Worm (Caenorhabditis elegans) whole organism, L4 larva: ENCODE results near the gene sqt-1.
A peak's percentile ranks its signal among the peaks of the same experiment; 100 is the strongest.

Experiments used
- D1046.2 ChIP-seq: fragments of 200-800 bp; sonication (Bioruptor generic); IDR thresholded peaks from 2 replicates; pipeline ENCODE4 v1.3.6; 2022; ENCODE audit warnings: missing genetic modification characterization, missing compliant biosample characterization
- F44E2.7 ChIP-seq: fragments of 200-800 bp; sonication (Bioruptor generic); IDR thresholded peaks from 2 replicates; pipeline ENCODE4 v2.1.2; 2022; ENCODE audit warnings: missing genetic modification characterization, missing compliant biosample characterization
- T20F7.1 ChIP-seq: fragments of 200-800 bp; sonication (Bioruptor generic); optimal IDR thresholded peaks from 2 replicates; lab custom pipeline; 2018; ENCODE audit warnings: mild to moderate bottlenecking, missing genetic modification characterization, missing compliant biosample characterization
- T26A8.4 ChIP-seq: fragments of 200-800 bp; sonication (Bioruptor generic); IDR thresholded peaks from 2 replicates; pipeline ENCODE4 v1.3.6; 2022; ENCODE audit warnings: missing genetic modification characterization, missing compliant biosample characterization
- aha-1 ChIP-seq: fragments of 150-350 bp; peaks from one replicate; lab custom pipeline; 2014; ENCODE audit warnings: missing biosample characterization, missing genetic modification characterization
- ama-1 ChIP-seq: fragments of 150-350 bp; optimal IDR thresholded peaks from 2 replicates; lab custom pipeline; 2014; ENCODE audit warnings: inconsistent platforms, mixed read lengths
- attf-4 ChIP-seq: sonication (generic microtip); optimal IDR thresholded peaks from 3 replicates; lab custom pipeline; 2017; ENCODE audit warnings: missing biosample characterization, missing genetic modification characterization
- ceh-20 ChIP-seq: fragments of 200-800 bp; sonication (Bioruptor generic); IDR thresholded peaks from 2 replicates; pipeline ENCODE4 v1.3.6; 2022; ENCODE audit warnings: missing genetic modification reagents, missing genetic modification characterization, missing compliant biosample characterization
- ceh-28 ChIP-seq: fragments of 150-350 bp; optimal IDR thresholded peaks from 2 replicates; lab custom pipeline; 2014; ENCODE audit warnings: missing biosample characterization, missing genetic modification reagents, missing genetic modification characterization
- ceh-32 ChIP-seq: sonication (generic microtip); optimal IDR thresholded peaks from 2 replicates; lab custom pipeline; 2016; ENCODE audit warnings: mild to moderate bottlenecking, missing genetic modification characterization, missing compliant biosample characterization; ENCODE audit not compliant: poor library complexity
- ceh-44 ChIP-seq: fragments of 200-800 bp; sonication (Bioruptor generic); IDR thresholded peaks from 2 replicates; pipeline ENCODE4 v1.3.6; 2022; ENCODE audit warnings: missing genetic modification reagents, missing genetic modification characterization, missing compliant biosample characterization
- ceh-82 ChIP-seq: sonication (generic microtip); optimal IDR thresholded peaks from 2 replicates; lab custom pipeline; 2017; ENCODE audit warnings: missing biosample characterization, missing genetic modification characterization
- daf-12 ChIP-seq: fragments of 150-350 bp; optimal IDR thresholded peaks from 2 replicates; lab custom pipeline; 2014; ENCODE audit warnings: missing biosample characterization, missing genetic modification reagents, missing genetic modification characterization
- duxl-1 ChIP-seq: sonication (generic microtip); optimal IDR thresholded peaks from 2 replicates; lab custom pipeline; 2016; ENCODE audit warnings: mild to moderate bottlenecking, missing genetic modification characterization, moderate library complexity, missing compliant biosample characterization; ENCODE audit not compliant: poor library complexity
- hlh-11 ChIP-seq: fragments of 200-800 bp; sonication (Bioruptor generic); optimal IDR thresholded peaks from 2 replicates; lab custom pipeline; 2018; ENCODE audit warnings: mild to moderate bottlenecking, missing genetic modification characterization, missing compliant biosample characterization
- hlh-30 ChIP-seq: sonication (generic microtip); optimal IDR thresholded peaks from 2 replicates; lab custom pipeline; 2017; ENCODE audit warnings: antibody characterized with exemption, mild to moderate bottlenecking, missing genetic modification characterization, missing compliant biosample characterization; ENCODE audit not compliant: insufficient read depth
- jun-1 ChIP-seq: fragments of 150-350 bp; optimal IDR thresholded peaks from 2 replicates; lab custom pipeline; 2014; ENCODE audit warnings: missing biosample characterization, missing genetic modification reagents, missing genetic modification characterization
- lin-1 ChIP-seq: fragments of 200-800 bp; sonication (Bioruptor generic); IDR thresholded peaks from 2 replicates; pipeline ENCODE4 v1.3.6; 2022; ENCODE audit warnings: missing genetic modification reagents, missing genetic modification characterization, missing compliant biosample characterization
- lin-29 ChIP-seq: fragments of 200-800 bp; sonication (Bioruptor generic); IDR thresholded peaks from 2 replicates; pipeline ENCODE4 v1.3.6; 2022; ENCODE audit warnings: missing genetic modification reagents, missing genetic modification characterization, missing compliant biosample characterization
- lin-38 ChIP-seq: fragments of 200-800 bp; sonication (Bioruptor generic); IDR thresholded peaks from 2 replicates; pipeline ENCODE4 v1.3.6; 2022; ENCODE audit warnings: missing genetic modification reagents, missing genetic modification characterization, missing compliant biosample characterization
- lsy-2 ChIP-seq, 2 experiments: fragments of 150-350 bp in 1 of 2; sonication (generic microtip) in 1 of 2; optimal IDR thresholded peaks; 2 replicates each; lab custom pipeline; 2014 to 2017; ENCODE audit warnings: missing biosample characterization in 2 of 2, missing genetic modification characterization in 2 of 2
- mdl-1 ChIP-seq, 2 experiments: fragments of 150-350 bp in 1 of 2; sonication (generic microtip) in 1 of 2; optimal IDR thresholded peaks; 2 replicates each; lab custom pipeline; 2014 to 2017; ENCODE audit warnings: missing biosample characterization in 2 of 2, missing genetic modification characterization in 2 of 2
- mdt-29 ChIP-seq: fragments of 200-800 bp; sonication (Bioruptor generic); IDR thresholded peaks from 2 replicates; pipeline ENCODE4 v1.3.6; 2022; ENCODE audit warnings: missing genetic modification reagents, missing genetic modification characterization, missing compliant biosample characterization
- mep-1 ChIP-seq: fragments of 150-350 bp; sonication (generic microtip); optimal IDR thresholded peaks from 3 replicates; lab custom pipeline; 2014; ENCODE audit warnings: missing biosample characterization, missing genetic modification characterization
- mxl-3 ChIP-seq: fragments of 200-800 bp; sonication (Bioruptor generic); optimal IDR thresholded peaks from 2 replicates; lab custom pipeline; 2018; ENCODE audit warnings: mild to moderate bottlenecking, missing genetic modification characterization, missing compliant biosample characterization
- nhr-111 ChIP-seq: fragments of 200-800 bp; sonication (Bioruptor generic); optimal IDR thresholded peaks from 2 replicates; lab custom pipeline; 2018; ENCODE audit warnings: mild to moderate bottlenecking, missing genetic modification characterization, missing compliant biosample characterization
- nhr-48 ChIP-seq: sonication (generic microtip); optimal IDR thresholded peaks from 2 replicates; lab custom pipeline; 2016; ENCODE audit warnings: mild to moderate bottlenecking, missing genetic modification characterization, missing compliant biosample characterization
- php-3 ChIP-seq: fragments of 200-800 bp; sonication (Bioruptor generic); IDR thresholded peaks from 2 replicates; pipeline ENCODE4 v1.3.6; 2022; ENCODE audit warnings: missing genetic modification reagents, missing genetic modification characterization, missing compliant biosample characterization
- set-16 ChIP-seq: fragments of 200-800 bp; sonication (Bioruptor generic); IDR thresholded peaks from 2 replicates; pipeline ENCODE4 v1.3.6; 2022; ENCODE audit warnings: missing genetic modification reagents, missing genetic modification characterization, missing compliant biosample characterization
- snpc-1.2 ChIP-seq: fragments of 200-800 bp; sonication (Bioruptor generic); IDR thresholded peaks from 2 replicates; pipeline ENCODE4 v1.3.6; 2022; ENCODE audit warnings: missing genetic modification reagents, missing genetic modification characterization, missing compliant biosample characterization
- spr-1 ChIP-seq: sonication (generic microtip); optimal IDR thresholded peaks from 2 replicates; lab custom pipeline; 2016; ENCODE audit warnings: mild to moderate bottlenecking, missing genetic modification characterization, missing compliant biosample characterization
- tag-97 ChIP-seq: fragments of 200-800 bp; sonication (Bioruptor generic); IDR thresholded peaks from 2 replicates; pipeline ENCODE4 v1.3.6; 2022; ENCODE audit warnings: missing genetic modification characterization, missing compliant biosample characterization
- tra-1 ChIP-seq: fragments of 200-800 bp; sonication (Bioruptor generic); IDR thresholded peaks from 2 replicates; pipeline ENCODE4 v1.3.6; 2022; ENCODE audit warnings: missing genetic modification reagents, missing genetic modification characterization, missing compliant biosample characterization
- unc-39 ChIP-seq: sonication (generic microtip); optimal IDR thresholded peaks from 2 replicates; lab custom pipeline; 2017; ENCODE audit warnings: missing biosample characterization, missing genetic modification characterization
- unc-62 ChIP-seq, 3 experiments: fragments of 150-350 bp in 1 of 3; sonication (generic microtip); optimal IDR thresholded peaks in 2 of 3; peaks in 1 of 3; 1 replicate in 1 of 3; 2 replicates in 2 of 3; lab custom pipeline; 2014 to 2017; ENCODE audit warnings: missing biosample characterization in 3 of 3, missing genetic modification characterization in 3 of 3, missing genetic modification reagents in 3 of 3, missing genotype in 1 of 3
- vab-7 ChIP-seq: fragments of 200-800 bp; sonication (Bioruptor generic); IDR thresholded peaks from 2 replicates; pipeline ENCODE4 v1.3.6; 2022; ENCODE audit warnings: missing genetic modification reagents, missing genetic modification characterization, missing compliant biosample characterization
- zag-1 ChIP-seq: fragments of 150-350 bp; optimal IDR thresholded peaks from 2 replicates; lab custom pipeline; 2014; ENCODE audit warnings: missing biosample characterization, missing genetic modification characterization
- ztf-7 ChIP-seq: fragments of 150-350 bp; optimal IDR thresholded peaks from 2 replicates; lab custom pipeline; 2014; ENCODE audit warnings: missing biosample characterization, missing genetic modification characterization

sqt-1 gene

DNA sequence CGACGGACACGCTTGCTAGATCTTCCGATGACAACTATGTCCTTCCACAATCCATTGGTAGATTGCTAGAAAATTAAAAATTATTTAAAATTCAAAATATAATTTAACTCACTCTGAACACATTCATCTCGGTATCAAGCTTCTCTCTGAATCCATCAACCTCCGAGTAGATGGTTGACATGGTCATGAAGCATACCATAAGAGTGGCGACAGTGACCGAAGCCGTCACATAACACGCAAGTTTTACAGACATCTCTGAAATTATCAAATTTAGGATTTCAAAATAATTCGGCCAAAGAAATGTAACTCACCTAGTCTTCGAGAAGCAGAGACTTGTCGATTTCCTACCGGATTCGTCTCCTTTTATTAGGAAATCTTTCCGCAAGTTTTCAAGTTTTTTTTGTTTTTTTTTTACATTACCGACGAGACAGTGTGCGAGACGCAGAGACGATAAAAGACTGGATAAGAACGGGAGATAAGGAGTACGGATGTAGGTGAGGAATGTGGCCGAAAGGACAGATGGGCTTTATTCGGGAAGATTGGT is at the start of gene sqt-1:
Gene sqt-1 (minus strand): TSS at position 341 of the 544 bp plus-strand sequence.
- TF ChIP-seq jun-1 (tag; lab: Kevin White, UChicago): no peak
- no peak for TF ChIP-seq php-3 (GFP tag; lab: Robert Waterston, UW)
- peak; percentile 23 for TF ChIP-seq hlh-11 (tag; lab: Kevin White, UChicago)
- TF ChIP-seq spr-1 (tag; lab: Kevin White, UChicago): peak; percentile 38
- TF ChIP-seq aha-1 (tag; lab: Kevin White, UChicago): no peak
- TF ChIP-seq ama-1 (lab: Kevin White, UChicago): peak; percentile 20
- TF ChIP-seq T26A8.4 (GFP tag; lab: Robert Waterston, UW): peak; percentile 57
- TF ChIP-seq, all 104 proteins: peak for 4

DNA sequence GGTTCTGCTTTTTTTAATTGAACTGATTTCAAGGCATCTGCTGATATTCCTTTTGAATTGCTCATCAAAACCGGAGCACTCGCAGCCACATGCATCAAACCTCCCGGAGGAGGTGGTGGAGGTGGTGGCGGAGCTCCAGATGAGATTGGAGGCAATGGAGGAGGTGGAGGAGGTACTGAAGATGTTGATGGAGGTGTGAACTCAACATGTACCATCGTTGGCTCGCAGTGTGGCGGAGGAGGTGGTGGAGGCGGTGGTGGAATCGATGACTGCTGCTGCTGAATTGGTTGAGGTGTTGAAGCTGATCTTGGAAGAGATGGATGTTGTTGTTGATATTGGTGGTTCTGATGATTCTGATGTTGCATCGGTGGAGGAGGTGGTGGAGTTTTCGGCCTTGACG is 49.3 kb upstream of the sqt-1 start:
- TF ChIP-seq set-16 (GFP tag; lab: Robert Waterston, UW) (peak; percentile 72), ceh-44 (GFP tag; lab: Robert Waterston, UW) (no peak)

ce11 chrII:11384099-11384498 is 46.5 kb upstream of the sqt-1 start:
- no peak for TF ChIP-seq lsy-2 (tag; optimal IDR thresholded peaks at IDR 0.05; lab: Kevin White, UChicago)
- no peak for TF ChIP-seq mdl-1 (tag; optimal IDR thresholded peaks at IDR 0.05; lab: Kevin White, UChicago)
- peak in 1 of 2 experiments; percentile 60 for TF ChIP-seq unc-62 (GFP tag; optimal IDR thresholded peaks at IDR 0.05 in 1 of 2; lab: Kevin White, UChicago)
- TF ChIP-seq unc-62 (tag; optimal IDR thresholded peaks at IDR 0.05; lab: Kevin White, UChicago): no peak
- TF ChIP-seq lin-1 (GFP tag; lab: Robert Waterston, UW): no peak
- TF ChIP-seq, all 104 proteins: peak for 1

ce11 chrII:11383058-11383457 is 45.4 kb upstream of the sqt-1 start, which contains the start of the genes C33B4.5 and C33B4.4:
C33B4.5 (plus strand) TSS chrII:11383327.
C33B4.4 (minus strand) TSS chrII:11383442.
- TF ChIP-seq aha-1 (tag; lab: Kevin White, UChicago) (peak; percentile 44), mep-1 (no peak), unc-62 (GFP tag; optimal IDR thresholded peaks at IDR 0.05 in 1 of 2; lab: Kevin White, UChicago) (peak in 1 of 2 experiments; percentile 91), unc-62 (tag; optimal IDR thresholded peaks at IDR 0.05; lab: Kevin White, UChicago) (no peak), unc-39 (no peak)

DNA sequence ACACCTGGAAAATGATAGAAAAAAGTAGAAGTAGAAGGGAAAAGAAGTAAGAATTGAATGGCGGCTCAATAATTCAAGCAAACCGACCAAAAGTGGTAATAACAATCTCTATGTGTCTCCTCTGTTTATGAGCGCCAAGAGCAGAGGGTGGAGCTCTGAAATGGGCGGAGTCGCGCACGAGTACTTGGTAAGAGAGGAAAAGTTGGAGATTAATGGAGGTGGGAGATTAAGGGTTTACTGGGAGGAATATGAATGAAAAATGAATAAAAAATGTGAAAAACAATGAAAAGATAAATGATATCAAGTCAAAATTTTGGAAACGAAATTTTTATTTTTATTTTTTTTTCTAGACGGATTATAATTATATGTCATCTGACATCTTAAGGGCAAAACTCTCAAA is 40.1 kb upstream of the sqt-1 start:
- no peak for TF ChIP-seq ztf-7 (tag; lab: Kevin White, UChicago)

DNA sequence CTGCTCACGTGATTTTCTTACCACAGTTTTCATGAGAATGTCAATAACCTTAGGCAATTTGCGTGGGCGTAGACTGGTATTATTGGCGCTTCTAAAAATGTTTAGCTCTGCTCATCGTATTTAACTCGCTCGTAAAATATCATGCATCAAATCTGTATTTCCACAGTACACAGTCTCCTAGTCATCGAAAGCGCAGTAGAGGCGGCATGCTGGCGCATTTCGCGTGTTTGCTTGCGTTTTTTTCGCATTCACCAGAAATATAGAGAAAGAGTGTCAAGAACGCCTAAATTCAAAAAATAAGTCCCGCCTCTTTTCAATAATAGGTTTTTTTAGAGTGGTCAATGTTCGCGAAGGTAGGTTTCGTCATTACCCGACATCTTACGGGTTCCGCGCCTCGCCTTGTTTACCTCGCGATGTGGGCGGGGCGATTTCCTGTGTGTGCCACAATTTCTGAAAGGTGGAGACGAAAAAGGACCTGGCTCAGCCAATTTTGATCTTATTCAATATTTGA is 39.0 kb upstream of the sqt-1 start:
- TF ChIP-seq nhr-111 (GFP tag; lab: Kevin White, UChicago) (peak; percentile 74), T20F7.1 (GFP tag; lab: Kevin White, UChicago) (peak; percentile 63), mxl-3 (GFP tag; lab: Kevin White, UChicago) (no peak), lin-38 (GFP tag; lab: Robert Waterston, UW) (peak; percentile 89), ceh-28 (no peak), nhr-48 (tag; lab: Kevin White, UChicago) (peak; percentile 70), duxl-1 (peak; percentile 89), ceh-82 (tag; lab: Kevin White, UChicago) (no peak), hlh-30 (tag; lab: Kevin White, UChicago) (peak; percentile 36), lin-29 (GFP tag; lab: Robert Waterston, UW) (peak; percentile 39; the same call in 1 of the 2 replicates), attf-4 (no peak), snpc-1.2 (GFP tag; lab: Robert Waterston, UW) (peak; percentile 86), spr-1 (tag; lab: Kevin White, UChicago) (peak; percentile 76), php-3 (GFP tag; lab: Robert Waterston, UW) (peak; percentile 65), tag-97 (GFP tag; lab: Robert Waterston, UW) (no peak), unc-39 (no peak), tra-1 (GFP tag; lab: Robert Waterston, UW) (0 out of 2 replicates have a peak, but pooled peaks have one; percentile 60), mdt-29 (GFP tag; lab: Robert Waterston, UW) (peak; percentile 88), D1046.2 (GFP tag; lab: Robert Waterston, UW) (peak; percentile 73), hlh-11 (tag; lab: Kevin White, UChicago) (peak; percentile 60), ceh-32 (tag; lab: Kevin White, UChicago) (no peak), vab-7 (GFP tag; lab: Robert Waterston, UW) (no peak), ceh-20 (GFP tag; lab: Robert Waterston, UW) (no peak), set-16 (GFP tag; lab: Robert Waterston, UW) (no peak), zag-1 (tag; lab: Kevin White, UChicago) (no peak), daf-12 (tag; lab: Kevin White, UChicago) (no peak), F44E2.7 (GFP tag; lab: Robert Waterston, UW) (peak; percentile 74; the same call in 1 of the 2 replicates)
